Worm (Caenorhabditis elegans): ENCODE measurements around the gene F44B9.2.

F44B9.2 gene

DNA sequence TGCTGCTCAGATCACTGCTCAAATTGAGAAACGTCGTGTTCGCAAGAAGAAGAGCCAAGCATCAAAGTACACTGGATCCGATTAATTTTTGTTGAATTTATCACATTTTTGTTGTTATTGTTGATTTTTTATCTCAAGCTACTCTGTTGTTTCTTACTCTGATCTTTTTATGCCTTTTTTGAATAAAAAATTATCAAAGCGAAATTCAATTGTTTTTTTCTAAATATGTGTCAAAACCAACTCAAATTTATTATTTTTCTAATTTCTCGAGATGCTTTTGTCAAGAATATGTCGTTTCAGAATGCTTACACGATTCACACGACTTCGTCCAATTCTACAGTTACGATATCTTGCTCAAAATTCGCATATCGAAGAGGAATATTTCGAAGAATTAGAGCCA, 25.1 kb downstream of the F44B9.2 start, which contains the start of gene K12H4.2:
Gene K12H4.2, plus strand, starts transcription at position 301 of the 400 bp plus-strand sequence.
- no peak for TF ChIP-seq unc-55 (GFP tag; optimal IDR thresholded peaks at IDR 0.05)
- TF ChIP-seq F13H6.1 (tag; optimal IDR thresholded peaks at IDR 0.05), result no peak
- no peak for TF ChIP-seq nhr-129 (tag; optimal IDR thresholded peaks at IDR 0.05)
- no peak for TF ChIP-seq elt-3 (tag; optimal IDR thresholded peaks at IDR 0.05)

DNA sequence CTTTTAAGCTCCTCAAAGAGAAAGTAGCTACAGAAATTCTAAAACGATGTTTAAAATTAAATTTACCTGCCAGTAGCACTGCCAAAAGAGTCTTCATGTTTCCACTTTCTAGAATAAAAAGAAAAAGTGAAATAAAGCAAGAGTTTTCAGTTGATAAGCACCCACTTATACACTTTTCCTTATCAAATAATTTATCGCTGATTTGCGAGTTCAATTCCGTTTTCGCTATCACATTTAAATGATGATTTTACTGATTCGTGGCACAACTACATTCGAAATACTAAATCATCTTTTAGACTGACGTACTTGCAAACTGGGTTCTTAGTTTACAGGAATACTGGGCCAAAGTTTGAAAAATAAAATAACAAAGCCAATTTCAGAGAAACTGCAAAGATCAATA, 28.7 kb downstream of the F44B9.2 start, which contains the start of gene K12H4.7:
Gene K12H4.7, minus strand, starts transcription at position 138 of the 400 bp plus-strand sequence.
- TF ChIP-seq unc-39 (tag; optimal IDR thresholded peaks at IDR 0.05) (no peak), C34F6.9 (tag; optimal IDR thresholded peaks at IDR 0.05) (no peak), ama-1 (optimal IDR thresholded peaks at IDR 0.05) (no peak), zag-1 (tag; optimal IDR thresholded peaks at IDR 0.05) (no peak), ceh-16 (tag; optimal IDR thresholded peaks at IDR 0.05) (no peak), crh-2 (tag; optimal IDR thresholded peaks at IDR 0.05) (peak; percentile 63), fos-1 (tag; optimal IDR thresholded peaks at IDR 0.05) (peak; percentile 93), alr-1 (tag; optimal IDR thresholded peaks at IDR 0.05) (no peak), lin-11 (tag; optimal IDR thresholded peaks at IDR 0.05) (no peak), nhr-25 (tag; optimal IDR thresholded peaks at IDR 0.05) (no peak), elt-3 (tag; optimal IDR thresholded peaks at IDR 0.05) (no peak), unc-62 (GFP tag; optimal IDR thresholded peaks at IDR 0.05) (no peak), aly-2 (tag; optimal IDR thresholded peaks at IDR 0.05) (no peak), mdl-1 (tag; optimal IDR thresholded peaks at IDR 0.05) (no peak), lsy-2 (tag; optimal IDR thresholded peaks at IDR 0.05) (no peak), nhr-77 (tag; optimal IDR thresholded peaks at IDR 0.05) (no peak), sma-9 (GFP tag; optimal IDR thresholded peaks at IDR 0.05) (peak; percentile 1), sma-9 (tag; optimal IDR thresholded peaks at IDR 0.05) (no peak), Y55F3AM.14 (GFP tag; optimal IDR thresholded peaks at IDR 0.05) (no peak), skn-1 (tag; optimal IDR thresholded peaks at IDR 0.05) (peak; percentile 26)

- TF ChIP-seq unc-62 (GFP tag; optimal IDR thresholded peaks at IDR 0.05) (no peak), lin-11 (tag; optimal IDR thresholded peaks at IDR 0.05) (no peak), ceh-16 (tag; optimal IDR thresholded peaks at IDR 0.05) (no peak), nhr-10 (tag; optimal IDR thresholded peaks at IDR 0.05) (no peak), nhr-25 (tag; optimal IDR thresholded peaks at IDR 0.05) (no peak), ztf-11 (tag; optimal IDR thresholded peaks at IDR 0.05) (no peak), sem-4 (tag; optimal IDR thresholded peaks at IDR 0.05) (no peak), dmd-4 (tag; optimal IDR thresholded peaks at IDR 0.05) (no peak), unc-55 (GFP tag; optimal IDR thresholded peaks at IDR 0.05) (no peak), lin-13 (GFP tag; optimal IDR thresholded peaks at IDR 0.05) (no peak), nhr-21 (tag; optimal IDR thresholded peaks at IDR 0.05) (no peak), nhr-12 (tag; optimal IDR thresholded peaks at IDR 0.05) (no peak), fos-1 (tag; optimal IDR thresholded peaks at IDR 0.05) (no peak), nhr-23 (tag; optimal IDR thresholded peaks at IDR 0.05) (no peak), sma-3 (GFP tag; optimal IDR thresholded peaks at IDR 0.05) (no peak), C34F6.9 (tag; optimal IDR thresholded peaks at IDR 0.05) (no peak), alr-1 (tag; optimal IDR thresholded peaks at IDR 0.05) (no peak)
These were observed 29.6 kb downstream of the F44B9.2 start for ce11 chrIII:8051838-8052237.

- TF ChIP-seq nhr-77 (tag; optimal IDR thresholded peaks at IDR 0.05) (no peak), lsy-2 (tag; optimal IDR thresholded peaks at IDR 0.05) (peak in 1 of 2 experiments; percentile 12), nhr-23 (tag; optimal IDR thresholded peaks at IDR 0.05) (no peak), sma-3 (GFP tag; optimal IDR thresholded peaks at IDR 0.05) (no peak)
These were observed 38.9 kb downstream of the F44B9.2 start for ce11 chrIII:8061114-8061513.

DNA sequence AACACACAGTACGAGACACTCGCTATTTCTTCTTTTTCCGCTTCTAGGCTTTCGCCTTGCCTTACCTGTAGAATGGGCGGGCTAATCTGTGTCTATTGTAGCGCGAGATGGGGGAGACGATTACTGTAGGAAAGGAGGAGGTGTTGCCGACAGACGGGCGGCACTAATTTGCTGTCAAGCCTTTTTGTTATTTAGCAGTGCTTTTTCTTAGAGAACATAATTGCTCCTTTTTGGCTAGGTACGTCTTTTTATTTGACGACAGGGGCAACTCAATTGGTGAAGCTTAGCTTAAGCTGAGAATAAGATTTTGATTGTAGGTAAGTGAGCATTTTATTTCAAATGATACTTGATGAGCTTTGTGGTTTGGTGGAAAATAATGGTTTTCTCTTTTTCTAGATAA, 41.4 kb downstream of the F44B9.2 start:
- TF ChIP-seq sma-3 (GFP tag; optimal IDR thresholded peaks at IDR 0.05), result no peak
- no peak for TF ChIP-seq nhr-23 (tag; optimal IDR thresholded peaks at IDR 0.05)
- no peak for TF ChIP-seq lsy-2 (tag; optimal IDR thresholded peaks at IDR 0.05)
- TF ChIP-seq C34F6.9 (tag; optimal IDR thresholded peaks at IDR 0.05), result no peak
- TF ChIP-seq alr-1 (tag; optimal IDR thresholded peaks at IDR 0.05), result no peak
- no peak for TF ChIP-seq skn-1 (tag; optimal IDR thresholded peaks at IDR 0.05)
- TF ChIP-seq nhr-129 (tag; optimal IDR thresholded peaks at IDR 0.05), result no peak
- TF ChIP-seq sem-4 (tag; optimal IDR thresholded peaks at IDR 0.05), result no peak
- no peak for TF ChIP-seq sma-9 (GFP tag; optimal IDR thresholded peaks at IDR 0.05)
- TF ChIP-seq sma-9 (tag; optimal IDR thresholded peaks at IDR 0.05), result no peak
- no peak for TF ChIP-seq ztf-11 (tag; optimal IDR thresholded peaks at IDR 0.05)
- TF ChIP-seq aly-2 (tag; optimal IDR thresholded peaks at IDR 0.05), result no peak
- no peak for TF ChIP-seq nhr-77 (tag; optimal IDR thresholded peaks at IDR 0.05)

Measured in whole organism, L2 larva.